Fruit fly (Drosophila melanogaster) whole organism, embryonic: Measurements from ENCODE around the gene HisCl1.

Source experiments
- Bteb2 ChIP-seq: fragments of 200-800 bp; sonication (Bioruptor generic); optimal IDR thresholded peaks from 2 replicates; lab custom pipeline; 2016; ENCODE audit warnings: missing biosample characterization, missing genetic modification characterization
- C15 ChIP-seq: fragments of 200-800 bp; sonication (Bioruptor generic); IDR thresholded peaks from 3 replicates; pipeline ENCODE4 v1.3.6; 2022; ENCODE audit warnings: missing biosample characterization, missing genetic modification characterization
- CG10462 ChIP-seq: fragments of 200-800 bp; sonication (Bioruptor generic); optimal IDR thresholded peaks from 2 replicates; lab custom pipeline; 2016; ENCODE audit warnings: missing biosample characterization, missing genetic modification characterization
- CG10654 ChIP-seq: fragments of 200-800 bp; sonication (Bioruptor generic); optimal IDR thresholded peaks from 2 replicates; lab custom pipeline; 2016; ENCODE audit warnings: missing biosample characterization, missing genetic modification characterization
- CG12659 ChIP-seq: fragments of 200-800 bp; sonication (Bioruptor generic); optimal IDR thresholded peaks from 3 replicates; lab custom pipeline; 2017; ENCODE audit warnings: mild to moderate bottlenecking, missing biosample characterization, missing genetic modification reagents, missing genetic modification characterization
- CG13123 ChIP-seq: fragments of 200-800 bp; sonication (Bioruptor generic); optimal IDR thresholded peaks from 2 replicates; lab custom pipeline; 2016; ENCODE audit warnings: missing biosample characterization, missing genetic modification characterization
- CG14667 ChIP-seq: fragments of 200-800 bp; sonication (Bioruptor generic); IDR thresholded peaks from 2 replicates; pipeline ENCODE4 v1.3.6; 2022; ENCODE audit warnings: missing biosample characterization, missing genetic modification characterization
- CG15479 ChIP-seq: fragments of 200-800 bp; sonication (Bioruptor generic); optimal IDR thresholded peaks from 3 replicates; lab custom pipeline; 2019; ENCODE audit warnings: missing biosample characterization, mild to moderate bottlenecking, missing genetic modification characterization, moderate library complexity
- CG15514 ChIP-seq: fragments of 200-800 bp; sonication (Bioruptor generic); optimal IDR thresholded peaks from 3 replicates; lab custom pipeline; 2017; ENCODE audit warnings: missing biosample characterization, missing genetic modification characterization, mild to moderate bottlenecking, moderate library complexity, missing genetic modification reagents
- CG17186 ChIP-seq: fragments of 200-800 bp; sonication (Bioruptor generic); optimal IDR thresholded peaks from 3 replicates; lab custom pipeline; 2017; ENCODE audit warnings: missing biosample characterization, missing genetic modification reagents, missing genetic modification characterization
- CG18011 ChIP-seq: fragments of 200-800 bp; sonication (Bioruptor generic); optimal IDR thresholded peaks from 2 replicates; lab custom pipeline; 2017; ENCODE audit warnings: missing biosample characterization, missing genetic modification characterization, mild to moderate bottlenecking, moderate library complexity, missing genotype
- CG18599 ChIP-seq: fragments of 200-800 bp; sonication (Bioruptor generic); optimal IDR thresholded peaks from 3 replicates; lab custom pipeline; 2017; ENCODE audit warnings: missing biosample characterization, missing genetic modification characterization, mild to moderate bottlenecking, moderate library complexity, missing genetic modification reagents
- CG2712 ChIP-seq: fragments of 200-800 bp; optimal IDR thresholded peaks from 3 replicates; lab custom pipeline; 2019; ENCODE audit warnings: missing biosample characterization, mild to moderate bottlenecking, missing genetic modification characterization, moderate library complexity
- CG2889 ChIP-seq: fragments of 200-800 bp; sonication (Bioruptor generic); IDR thresholded peaks from 3 replicates; pipeline ENCODE4 v1.3.6; 2022; ENCODE audit warnings: missing biosample characterization, missing genetic modification characterization
- CG33557 ChIP-seq: fragments of 200-800 bp; sonication (Bioruptor generic); optimal IDR thresholded peaks from 2 replicates; lab custom pipeline; 2019; ENCODE audit warnings: missing biosample characterization, mild to moderate bottlenecking, missing genetic modification characterization, moderate library complexity
- CG34376 ChIP-seq: fragments of 200-800 bp; sonication (Bioruptor generic); optimal IDR thresholded peaks from 2 replicates; lab custom pipeline; 2018; ENCODE audit warnings: missing biosample characterization, mild to moderate bottlenecking, missing genetic modification characterization
- CG4282 ChIP-seq: fragments of 200-800 bp; sonication (Bioruptor generic); optimal IDR thresholded peaks from 2 replicates; lab custom pipeline; 2016; ENCODE audit warnings: missing biosample characterization, missing genetic modification characterization
- CG6765 ChIP-seq: fragments of 200-800 bp; sonication (Bioruptor generic); optimal IDR thresholded peaks from 3 replicates; lab custom pipeline; 2017; ENCODE audit warnings: missing biosample characterization, mild to moderate bottlenecking, missing genetic modification characterization
- CG6791 ChIP-seq: fragments of 200-800 bp; sonication (Bioruptor generic); IDR thresholded peaks from 3 replicates; pipeline ENCODE4 v1.3.6; 2022; ENCODE audit warnings: missing biosample characterization, missing genetic modification characterization; ENCODE audit not compliant: partially characterized antibody
- CG7839 ChIP-seq: fragments of 200-800 bp; sonication (Bioruptor generic); optimal IDR thresholded peaks from 3 replicates; lab custom pipeline; 2018; ENCODE audit warnings: missing biosample characterization, mild to moderate bottlenecking, missing genetic modification characterization, moderate library complexity
- CG8388 ChIP-seq: fragments of 200-800 bp; sonication (Bioruptor generic); optimal IDR thresholded peaks from 2 replicates; lab custom pipeline; 2019; ENCODE audit warnings: missing biosample characterization, mild to moderate bottlenecking, missing genetic modification characterization, moderate library complexity
- Dfd ChIP-seq, 2 experiments: fragments of >200 bp; optimal IDR thresholded peaks; 2 replicates each; lab custom pipeline; 2017; ENCODE audit warnings: missing biosample characterization in 2 of 2, missing genetic modification characterization in 2 of 2
- Dip2 ChIP-seq: fragments of 200-800 bp; sonication (Bioruptor generic); IDR thresholded peaks from 2 replicates; pipeline ENCODE4 v1.3.6; 2022; ENCODE audit warnings: missing biosample characterization, missing genetic modification characterization
- E2f2 ChIP-seq: fragments of 200-800 bp; sonication (Bioruptor generic); IDR thresholded peaks from 2 replicates; pipeline ENCODE4 v1.3.6; 2022; ENCODE audit warnings: missing biosample characterization, missing genetic modification characterization
- Ets97D ChIP-seq: fragments of 200-800 bp; sonication (Bioruptor generic); optimal IDR thresholded peaks from 3 replicates; lab custom pipeline; 2016; ENCODE audit warnings: missing biosample characterization, missing genetic modification characterization
- HLH3B ChIP-seq: fragments of 200-800 bp; sonication (Bioruptor generic); IDR thresholded peaks from 2 replicates; pipeline ENCODE4 v1.3.6; 2022; ENCODE audit warnings: missing biosample characterization, missing genetic modification characterization
- Hr3 ChIP-seq: fragments of 200-800 bp; sonication (Bioruptor generic); optimal IDR thresholded peaks from 3 replicates; lab custom pipeline; 2016; ENCODE audit warnings: missing biosample characterization, missing genetic modification characterization
- Jarid2 ChIP-seq: fragments of 200-800 bp; sonication (Bioruptor generic); optimal IDR thresholded peaks from 3 replicates; lab custom pipeline; 2017; ENCODE audit warnings: mild to moderate bottlenecking, missing biosample characterization, missing genetic modification reagents, missing genetic modification characterization
- Opbp ChIP-seq: fragments of 200-800 bp; sonication (Bioruptor generic); IDR thresholded peaks from 3 replicates; pipeline ENCODE4 v1.3.6; 2022; ENCODE audit warnings: missing biosample characterization, missing genetic modification characterization; ENCODE audit not compliant: partially characterized antibody
- Optix ChIP-seq: fragments of 200-800 bp; sonication (Bioruptor generic); IDR thresholded peaks from 3 replicates; pipeline ENCODE4 v1.3.6; 2022; ENCODE audit warnings: missing biosample characterization, missing genetic modification characterization
- Pdp1 ChIP-seq, 2 experiments: fragments of 200-800 bp; sonication (Bioruptor generic); optimal IDR thresholded peaks; 3 replicates each; lab custom pipeline; 2016; ENCODE audit warnings: missing biosample characterization in 2 of 2, missing genetic modification characterization in 2 of 2, mild to moderate bottlenecking in 1 of 2, moderate library complexity in 1 of 2
- Ptx1 ChIP-seq: fragments of 200-800 bp; sonication (Bioruptor generic); IDR thresholded peaks from 2 replicates; pipeline ENCODE4 v1.3.6; 2022; ENCODE audit warnings: missing biosample characterization, missing genetic modification characterization
- Rx ChIP-seq: fragments of 200-800 bp; sonication (Bioruptor generic); IDR thresholded peaks from 2 replicates; pipeline ENCODE4 v1.3.6; 2022; ENCODE audit warnings: missing biosample characterization, missing genetic modification characterization
- Sin3A ChIP-seq: fragments of >200 bp; optimal IDR thresholded peaks from 2 replicates; lab custom pipeline; 2018
- Sry-δ ChIP-seq: fragments of 200-800 bp; sonication (Bioruptor generic); optimal IDR thresholded peaks from 2 replicates; lab custom pipeline; 2016; ENCODE audit warnings: missing biosample characterization, missing genetic modification characterization
- Taf1 ChIP-seq: fragments of 200-800 bp; sonication (Bioruptor generic); IDR thresholded peaks from 2 replicates; pipeline ENCODE4 v1.3.6; 2022; ENCODE audit warnings: missing biosample characterization, missing genetic modification characterization
- ab ChIP-seq: fragments of 200-800 bp; sonication (Bioruptor generic); optimal IDR thresholded peaks from 2 replicates; lab custom pipeline; 2016; ENCODE audit warnings: missing biosample characterization, missing genetic modification characterization
- btn ChIP-seq: fragments of 200-800 bp; sonication (Bioruptor generic); optimal IDR thresholded peaks from 2 replicates; lab custom pipeline; 2016; ENCODE audit warnings: missing biosample characterization, missing genetic modification characterization
- dm ChIP-seq: fragments of 200-800 bp; sonication (Bioruptor generic); optimal IDR thresholded peaks from 3 replicates; lab custom pipeline; 2016; ENCODE audit warnings: missing biosample characterization, missing genetic modification characterization
- gcm ChIP-seq: fragments of 200-800 bp; sonication (Bioruptor generic); optimal IDR thresholded peaks from 2 replicates; lab custom pipeline; 2019; ENCODE audit warnings: missing biosample characterization, mild to moderate bottlenecking, missing genetic modification characterization, moderate library complexity
- gsb ChIP-seq: fragments of 200-800 bp; sonication (Bioruptor generic); IDR thresholded peaks from 2 replicates; pipeline ENCODE4 v1.3.6; 2022; ENCODE audit warnings: missing biosample characterization, missing genetic modification characterization
- kay ChIP-seq: fragments of 200-800 bp; sonication (Bioruptor generic); optimal IDR thresholded peaks from 2 replicates; lab custom pipeline; 2016; ENCODE audit warnings: missing biosample characterization, missing genetic modification characterization
- nerfin-2 ChIP-seq: fragments of 200-800 bp; sonication (Bioruptor generic); IDR thresholded peaks from 2 replicates; pipeline ENCODE4 v1.3.6; 2022; ENCODE audit warnings: missing biosample characterization, missing genetic modification characterization; ENCODE audit not compliant: partially characterized antibody
- pan ChIP-seq, 4 experiments: fragments of >200 bp in 3 of 4; fragments of 200-800 bp in 1 of 4; sonication (Bioruptor generic) in 1 of 4; optimal IDR thresholded peaks in 3 of 4; IDR thresholded peaks in 1 of 4; 2 replicates each; pipeline versions ENCODE4 v1.3.6 to Lab custom; 2017 to 2022; ENCODE audit warnings: missing biosample characterization in 2 of 4, missing genetic modification characterization in 2 of 4, mixed read lengths in 1 of 4
- pita ChIP-seq: fragments of 200-800 bp; sonication (Bioruptor generic); optimal IDR thresholded peaks from 2 replicates; lab custom pipeline; 2017; ENCODE audit warnings: missing biosample characterization, mild to moderate bottlenecking, missing genetic modification characterization
- scrt ChIP-seq: fragments of 200-800 bp; sonication (Bioruptor generic); optimal IDR thresholded peaks from 2 replicates; lab custom pipeline; 2018; ENCODE audit warnings: missing biosample characterization, mild to moderate bottlenecking, missing genetic modification characterization, moderate library complexity
- sim ChIP-seq: fragments of 200-800 bp; sonication (Bioruptor generic); IDR thresholded peaks from 2 replicates; pipeline ENCODE4 v1.3.6; 2022; ENCODE audit warnings: missing biosample characterization, missing genetic modification characterization
- slou ChIP-seq: fragments of 200-800 bp; sonication (Bioruptor generic); optimal IDR thresholded peaks from 3 replicates; lab custom pipeline; 2016; ENCODE audit warnings: missing biosample characterization, missing genetic modification characterization
- so ChIP-seq: fragments of 200-800 bp; sonication (Bioruptor generic); IDR thresholded peaks from 3 replicates; pipeline ENCODE4 v1.3.6; 2022; ENCODE audit warnings: missing biosample characterization, missing genetic modification characterization

The HisCl1 gene

DNA sequence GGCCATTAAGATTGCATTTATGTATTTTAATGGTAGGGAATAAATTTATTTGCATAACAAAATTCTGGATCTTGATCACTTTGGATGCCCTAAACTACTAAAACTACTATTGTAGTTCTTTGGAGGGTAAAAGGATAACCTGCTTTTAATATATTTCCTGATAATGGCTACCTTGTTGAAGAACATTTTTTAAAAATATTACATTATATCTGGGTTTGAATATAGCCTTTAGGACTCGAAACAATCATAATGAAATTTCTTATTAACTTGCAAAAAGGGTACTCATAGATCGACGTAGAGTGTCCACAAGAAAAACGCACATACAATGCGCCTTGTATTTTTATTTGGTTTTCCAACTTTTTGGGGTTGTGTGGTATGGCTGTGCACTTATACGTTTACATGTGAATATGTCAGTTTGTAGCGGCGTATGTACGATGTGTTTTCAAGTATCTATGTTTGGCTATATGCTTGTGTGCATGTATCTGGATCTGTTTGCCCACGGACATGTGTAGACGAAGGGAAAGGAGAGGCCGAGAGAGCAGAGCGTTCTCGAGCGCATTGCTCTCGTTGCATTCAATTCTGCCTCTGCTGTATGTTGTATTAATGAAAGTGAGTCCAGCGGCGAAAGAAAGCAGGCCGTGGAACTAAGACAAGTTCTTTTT, 7.5 kb upstream of the HisCl1 start (continued):
- TF ChIP-seq pita (GFP tag; lab: Kevin White, UChicago), result no peak
- TF ChIP-seq CG8388 (GFP tag; lab: Kevin White, UChicago), result peak; percentile 85
- TF ChIP-seq dm (GFP tag; lab: Kevin White, UChicago), result peak; percentile 20
- TF ChIP-seq CG34376 (GFP tag; lab: Kevin White, UChicago), result no peak
- TF ChIP-seq CG10654, result peak; percentile 64
- peak; percentile 63 for TF ChIP-seq HLH3B (GFP tag; lab: Robert Waterston, UW)
- TF ChIP-seq scrt (GFP tag; lab: Kevin White, UChicago), result peak; percentile 52
- TF ChIP-seq Opbp, result no peak
- TF ChIP-seq Hr3 (GFP tag; lab: Kevin White, UChicago), result peak; percentile 79
- peak; percentile 76 for TF ChIP-seq CG10462
- TF ChIP-seq CG15479 (GFP tag; lab: Kevin White, UChicago), result no peak
- TF ChIP-seq nerfin-2 (GFP tag; lab: Robert Waterston, UW), result no peak
- TF ChIP-seq pan (optimal IDR thresholded peaks at IDR 0.05; lab: Kevin White, UChicago), result no peak
- peak in 1 of 2 experiments; percentile 50 for TF ChIP-seq pan (GFP tag; optimal IDR thresholded peaks at IDR 0.05 in 1 of 2, IDR thresholded peaks at IDR 0.05 in 1 of 2)
- peak; percentile 1 for TF ChIP-seq Sry-δ
- TF ChIP-seq CG7839, result peak; percentile 84
- TF ChIP-seq so (GFP tag; lab: Robert Waterston, UW), result peak; percentile 20; the same call in 1 of the 3 replicates
- TF ChIP-seq Bteb2 (GFP tag; lab: Kevin White, UChicago), result no peak
- peak; percentile 35; the same call in 1 of the 2 replicates for TF ChIP-seq Ptx1 (GFP tag; lab: Robert Waterston, UW)
- peak; percentile 65 to 74 for TF ChIP-seq Pdp1 (GFP tag; optimal IDR thresholded peaks at IDR 0.05; lab: Kevin White, UChicago)
- no peak for TF ChIP-seq Dfd (GFP tag; optimal IDR thresholded peaks at IDR 0.05; lab: Kevin White, UChicago)
- peak; percentile 22 for TF ChIP-seq ab (GFP tag; lab: Kevin White, UChicago)
- TF ChIP-seq CG13123 (GFP tag; lab: Kevin White, UChicago), result peak; percentile 55
- no peak for TF ChIP-seq CG14667 (GFP tag; lab: Robert Waterston, UW)
- TF ChIP-seq btn (GFP tag; lab: Kevin White, UChicago), result peak; percentile 68
- no peak for TF ChIP-seq CG4282 (GFP tag; lab: Kevin White, UChicago)
- TF ChIP-seq CG6765 (GFP tag; lab: Kevin White, UChicago), result no peak
- TF ChIP-seq CG2889 (GFP tag; lab: Robert Waterston, UW), result no peak
- TF ChIP-seq Ets97D (GFP tag; lab: Kevin White, UChicago), result peak; percentile 3
- peak; percentile 70 for TF ChIP-seq gcm (GFP tag; lab: Kevin White, UChicago)
- peak; percentile 10; the same call in 1 of the 2 replicates for TF ChIP-seq E2f2 (GFP tag; lab: Robert Waterston, UW)
- peak; percentile 48 for TF ChIP-seq CG12659 (GFP tag; lab: Kevin White, UChicago)
- TF ChIP-seq C15 (GFP tag; lab: Robert Waterston, UW), result no peak
- no peak for TF ChIP-seq Jarid2 (GFP tag; lab: Kevin White, UChicago)
- TF ChIP-seq CG18011, result no peak
- 0 out of 2 replicates have a peak, but pooled peaks have one; percentile 31 for TF ChIP-seq sim (GFP tag; lab: Robert Waterston, UW)
- TF ChIP-seq slou, result no peak
- peak; percentile 32; the same call in 1 of the 2 replicates for TF ChIP-seq Rx (GFP tag; lab: Robert Waterston, UW)
- TF ChIP-seq Optix (GFP tag; lab: Robert Waterston, UW), result peak; percentile 27; the same call in 1 of the 3 replicates
- TF ChIP-seq kay (GFP tag; lab: Kevin White, UChicago), result no peak
- no peak for TF ChIP-seq Dip2 (GFP tag; lab: Robert Waterston, UW)
- peak; percentile 46 for TF ChIP-seq CG17186 (GFP tag; lab: Kevin White, UChicago)
- peak; percentile 94 for TF ChIP-seq CG2712 (tag; lab: Kevin White, UChicago)
- peak; percentile 33 for TF ChIP-seq CG18599 (GFP tag; lab: Kevin White, UChicago)
- TF ChIP-seq Taf1 (GFP tag; lab: Robert Waterston, UW), result no peak
- TF ChIP-seq CG15514 (GFP tag; lab: Kevin White, UChicago), result no peak
- no peak for TF ChIP-seq CG6791 (GFP tag; lab: Robert Waterston, UW)
- no peak for TF ChIP-seq gsb (GFP tag; lab: Robert Waterston, UW)
- TF ChIP-seq CG33557, result peak; percentile 78
- TF ChIP-seq Sin3A (lab: Kevin White, UChicago), result no peak
